Worm (Caenorhabditis elegans) whole organism, L2 larva: ENCODE data around the gene baz-2.
A peak's percentile ranks its signal among the peaks of the same experiment; 100 is the strongest.

Experiments used
- F13H6.1 ChIP-seq: sonication (generic microtip); optimal IDR thresholded peaks from 2 replicates; lab custom pipeline; 2016; ENCODE audit warnings: missing genetic modification characterization, missing compliant biosample characterization
- sem-4 ChIP-seq: fragments of 150-350 bp; optimal IDR thresholded peaks from 2 replicates; lab custom pipeline; 2014; ENCODE audit warnings: missing biosample characterization, missing genetic modification reagents, missing genetic modification characterization

DNA sequence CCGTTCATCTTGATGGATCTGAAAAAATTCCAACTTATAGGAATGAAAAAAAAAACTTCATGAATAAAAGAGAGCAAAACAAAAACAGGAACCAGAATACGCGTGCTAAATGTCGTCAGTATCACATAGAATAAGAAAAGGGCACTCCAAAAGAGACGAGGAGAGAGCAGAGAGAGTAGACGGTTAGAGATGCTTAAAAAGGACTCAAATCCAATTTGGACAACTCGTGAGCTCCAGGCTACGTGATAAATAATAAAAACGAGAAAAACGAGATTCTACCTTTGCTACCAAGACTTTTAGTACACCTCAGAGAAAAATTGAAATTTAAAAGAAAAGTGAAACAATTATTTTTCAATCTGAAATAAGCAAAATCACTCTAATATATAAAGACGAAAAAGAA lies 12.7 kb downstream of the baz-2 start, which contains the start of gene upp-1:
- peak; percentile 31 for TF ChIP-seq sem-4 (tag; lab: Kevin White, UChicago)
- no peak for TF ChIP-seq F13H6.1 (tag; lab: Kevin White, UChicago)
